Worm (Caenorhabditis elegans) whole organism, late embryonic: Measurements from ENCODE around the gene srlf-32.

ENCODE experiments used
- C38D4.7 ChIP-seq: fragments of 200-800 bp; sonication (Bioruptor generic); optimal IDR thresholded peaks from 2 replicates; lab custom pipeline; 2018; ENCODE audit warnings: mild to moderate bottlenecking, missing genetic modification characterization, moderate library complexity, missing compliant biosample characterization
- K09A11.1 ChIP-seq: sonication (generic microtip); optimal IDR thresholded peaks from 2 replicates; lab custom pipeline; 2017; ENCODE audit warnings: antibody characterized with exemption, mild to moderate bottlenecking, missing genetic modification characterization, missing compliant biosample characterization; ENCODE audit not compliant: insufficient read depth
- Y22D7AL.16 ChIP-seq: sonication (generic microtip); optimal IDR thresholded peaks from 2 replicates; lab custom pipeline; 2016; ENCODE audit warnings: missing genetic modification characterization, missing compliant biosample characterization
- ahr-1 ChIP-seq: sonication (generic microtip); optimal IDR thresholded peaks from 2 replicates; lab custom pipeline; 2016; ENCODE audit warnings: missing genetic modification characterization, missing compliant biosample characterization
- ceh-2 ChIP-seq: sonication (generic microtip); optimal IDR thresholded peaks from 2 replicates; lab custom pipeline; 2016; ENCODE audit warnings: missing genotype, missing genetic modification characterization, missing compliant biosample characterization
- ceh-22 ChIP-seq: sonication (generic microtip); optimal IDR thresholded peaks from 2 replicates; lab custom pipeline; 2017; ENCODE audit warnings: missing biosample characterization, missing genetic modification characterization
- ceh-24 ChIP-seq: sonication (generic microtip); optimal IDR thresholded peaks from 2 replicates; lab custom pipeline; 2016; ENCODE audit warnings: mild to moderate bottlenecking, missing genetic modification characterization, missing compliant biosample characterization
- ceh-31 ChIP-seq: sonication (generic microtip); optimal IDR thresholded peaks from 2 replicates; lab custom pipeline; 2016; ENCODE audit warnings: missing genetic modification characterization, missing compliant biosample characterization
- ceh-34 ChIP-seq: sonication (generic microtip); optimal IDR thresholded peaks from 2 replicates; lab custom pipeline; 2016; ENCODE audit warnings: mild to moderate bottlenecking, missing genetic modification characterization, missing compliant biosample characterization
- ceh-45 ChIP-seq: fragments of 200-800 bp; sonication (Bioruptor generic); IDR thresholded peaks from 2 replicates; pipeline ENCODE4 v1.3.6; 2022; ENCODE audit warnings: missing genetic modification reagents, missing genetic modification characterization, missing compliant biosample characterization
- ceh-6 ChIP-seq: fragments of 200-800 bp; sonication (Bioruptor generic); optimal IDR thresholded peaks from 2 replicates; lab custom pipeline; 2018; ENCODE audit warnings: mild to moderate bottlenecking, missing genetic modification characterization, missing compliant biosample characterization
- ceh-9 ChIP-seq: sonication (generic microtip); optimal IDR thresholded peaks from 2 replicates; lab custom pipeline; 2016; ENCODE audit warnings: mild to moderate bottlenecking, missing genetic modification characterization, inconsistent platforms, missing compliant biosample characterization
- dmd-4 ChIP-seq: sonication (generic microtip); optimal IDR thresholded peaks from 2 replicates; lab custom pipeline; 2016; ENCODE audit warnings: borderline replicate concordance, missing genetic modification characterization, missing compliant biosample characterization
- elt-2 ChIP-seq: sonication (generic microtip); optimal IDR thresholded peaks from 2 replicates; lab custom pipeline; 2016; ENCODE audit warnings: missing genetic modification reagents, missing genetic modification characterization, missing compliant biosample characterization
- ets-4 ChIP-seq: sonication (generic microtip); optimal IDR thresholded peaks from 2 replicates; lab custom pipeline; 2016; ENCODE audit warnings: missing genetic modification characterization, missing compliant biosample characterization
- gmeb-2 ChIP-seq: sonication (generic microtip); optimal IDR thresholded peaks from 2 replicates; lab custom pipeline; 2016; ENCODE audit warnings: missing genetic modification characterization, inconsistent platforms, missing compliant biosample characterization
- hlh-15 ChIP-seq: sonication (generic microtip); optimal IDR thresholded peaks from 2 replicates; lab custom pipeline; 2016; ENCODE audit warnings: missing genetic modification characterization, missing compliant biosample characterization
- hlh-8 ChIP-seq: sonication (generic microtip); optimal IDR thresholded peaks from 2 replicates; lab custom pipeline; 2016; ENCODE audit warnings: missing genotype, missing genetic modification characterization, missing compliant biosample characterization
- mec-3 ChIP-seq: sonication (generic microtip); optimal IDR thresholded peaks from 2 replicates; lab custom pipeline; 2016; ENCODE audit warnings: borderline replicate concordance, missing genetic modification characterization, missing compliant biosample characterization
- nhr-11 ChIP-seq: fragments of 150-350 bp; optimal IDR thresholded peaks from 2 replicates; lab custom pipeline; 2014; ENCODE audit warnings: missing biosample characterization, missing genetic modification characterization
- nhr-232 ChIP-seq: sonication (generic microtip); optimal IDR thresholded peaks from 2 replicates; lab custom pipeline; 2016; ENCODE audit warnings: missing genetic modification characterization, missing compliant biosample characterization
- npax-4 ChIP-seq: sonication (generic microtip); optimal IDR thresholded peaks from 2 replicates; lab custom pipeline; 2016; ENCODE audit warnings: missing genetic modification characterization, missing compliant biosample characterization
- odd-2 ChIP-seq: sonication (generic microtip); optimal IDR thresholded peaks from 2 replicates; lab custom pipeline; 2017; ENCODE audit warnings: antibody characterized with exemption, mild to moderate bottlenecking, missing genetic modification characterization, missing compliant biosample characterization
- pat-9 ChIP-seq: fragments of 200-800 bp; sonication (Bioruptor generic); optimal IDR thresholded peaks from 2 replicates; lab custom pipeline; 2018; ENCODE audit warnings: mild to moderate bottlenecking, missing genetic modification characterization, moderate library complexity, missing compliant biosample characterization
- pqm-1 ChIP-seq: sonication (generic microtip); optimal IDR thresholded peaks from 2 replicates; lab custom pipeline; 2016; ENCODE audit warnings: missing genetic modification characterization, missing compliant biosample characterization
- pros-1 ChIP-seq: fragments of 150-350 bp; optimal IDR thresholded peaks from 2 replicates; lab custom pipeline; 2014; ENCODE audit warnings: missing biosample characterization, missing genetic modification reagents, missing genetic modification characterization
- ref-2 ChIP-seq: sonication (generic microtip); optimal IDR thresholded peaks from 2 replicates; lab custom pipeline; 2016; ENCODE audit warnings: missing genetic modification characterization, missing compliant biosample characterization
- sox-2 ChIP-seq: fragments of 200-800 bp; sonication (Bioruptor generic); IDR thresholded peaks from 2 replicates; pipeline ENCODE4 v1.3.6; 2022; ENCODE audit warnings: missing genetic modification reagents, missing genetic modification characterization, missing compliant biosample characterization
- sox-4 ChIP-seq: sonication (generic microtip); optimal IDR thresholded peaks from 2 replicates; lab custom pipeline; 2017; ENCODE audit warnings: mild to moderate bottlenecking, missing genetic modification characterization, inconsistent platforms, missing compliant biosample characterization
- syd-9 ChIP-seq: sonication (generic microtip); optimal IDR thresholded peaks from 2 replicates; lab custom pipeline; 2016; ENCODE audit warnings: mild to moderate bottlenecking, missing genetic modification characterization, moderate library complexity, missing compliant biosample characterization
- tbx-2 ChIP-seq: sonication (generic microtip); optimal IDR thresholded peaks from 2 replicates; lab custom pipeline; 2016; ENCODE audit warnings: missing genetic modification characterization, missing compliant biosample characterization
- unc-86 ChIP-seq: sonication (generic microtip); optimal IDR thresholded peaks from 2 replicates; lab custom pipeline; 2016; ENCODE audit warnings: missing genetic modification characterization, missing compliant biosample characterization
- ztf-16 ChIP-seq: sonication (generic microtip); optimal IDR thresholded peaks from 2 replicates; lab custom pipeline; 2017; ENCODE audit warnings: missing genetic modification characterization, missing compliant biosample characterization

The srlf-32 gene

DNA sequence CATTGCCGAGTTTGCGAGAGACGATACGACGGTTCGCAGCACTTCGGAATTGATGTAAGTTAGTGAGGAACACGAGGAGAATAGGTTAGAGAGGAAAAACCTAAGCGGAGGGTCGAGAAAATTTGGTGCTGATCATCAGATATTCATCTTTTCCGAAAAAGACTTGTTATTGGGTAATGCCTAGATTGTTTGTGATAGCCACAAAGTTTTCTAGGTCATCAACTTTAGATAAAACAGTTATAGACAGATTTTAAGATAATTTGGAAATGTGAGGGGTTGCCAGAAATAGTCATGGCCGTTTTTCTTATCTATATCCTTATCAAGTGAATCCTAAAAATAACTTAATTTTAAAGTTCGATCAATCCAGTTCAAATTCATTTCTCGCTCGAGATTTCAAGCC lies 25.4 kb upstream of the srlf-32 start:
- no peak for TF ChIP-seq gmeb-2 (tag; lab: Kevin White, UChicago)
- TF ChIP-seq nhr-11 (tag; lab: Kevin White, UChicago): no peak
- TF ChIP-seq hlh-15 (tag; lab: Kevin White, UChicago): no peak
- TF ChIP-seq ceh-31: no peak
- TF ChIP-seq ahr-1: no peak
- TF ChIP-seq ceh-24 (tag; lab: Kevin White, UChicago): no peak
- TF ChIP-seq tbx-2 (tag; lab: Kevin White, UChicago): no peak
- TF ChIP-seq sox-4: no peak
- no peak for TF ChIP-seq npax-4 (tag; lab: Kevin White, UChicago)
- no peak for TF ChIP-seq dmd-4 (tag; lab: Kevin White, UChicago)
- TF ChIP-seq nhr-232 (tag; lab: Kevin White, UChicago): no peak
- TF ChIP-seq elt-2 (tag; lab: Kevin White, UChicago): no peak
- TF ChIP-seq ceh-9: no peak
- no peak for TF ChIP-seq Y22D7AL.16 (tag; lab: Kevin White, UChicago)
- TF ChIP-seq, all 69 proteins: peak for 0

DNA sequence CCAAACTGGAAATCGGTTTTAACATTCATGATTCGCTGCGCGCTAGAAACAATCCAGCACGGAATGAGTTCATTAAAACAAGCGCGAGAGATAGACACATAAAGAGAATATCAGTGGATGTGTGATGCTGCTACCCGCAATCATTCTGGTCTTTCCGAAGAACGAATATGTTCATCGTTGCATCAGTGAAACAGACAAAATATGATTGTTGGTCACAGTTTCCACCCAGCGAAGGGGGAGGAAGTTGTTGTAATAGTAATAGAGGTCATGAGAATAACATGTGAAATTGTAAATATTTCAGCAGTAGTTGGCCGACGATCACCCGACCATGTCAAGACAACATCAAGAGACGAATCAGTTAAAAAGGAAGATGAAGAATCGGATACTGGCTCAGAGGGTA lies 24.6 kb upstream of the srlf-32 start:
- TF ChIP-seq hlh-15 (tag; lab: Kevin White, UChicago) (no peak), elt-2 (tag; lab: Kevin White, UChicago) (no peak), sox-4 (no peak), nhr-11 (tag; lab: Kevin White, UChicago) (no peak), ceh-45 (GFP tag; lab: Robert Waterston, UW) (no peak), ref-2 (tag; lab: Kevin White, UChicago) (no peak), npax-4 (tag; lab: Kevin White, UChicago) (no peak), K09A11.1 (tag; lab: Kevin White, UChicago) (no peak), syd-9 (tag; lab: Kevin White, UChicago) (no peak), unc-86 (tag; lab: Kevin White, UChicago) (no peak), sox-2 (no peak), ceh-6 (GFP tag; lab: Kevin White, UChicago) (no peak), pqm-1 (tag; lab: Kevin White, UChicago) (no peak), ets-4 (tag; lab: Kevin White, UChicago) (no peak), mec-3 (tag; lab: Kevin White, UChicago) (no peak), odd-2 (tag; lab: Kevin White, UChicago) (no peak), hlh-8 (no peak), pros-1 (tag; lab: Kevin White, UChicago) (no peak)

DNA sequence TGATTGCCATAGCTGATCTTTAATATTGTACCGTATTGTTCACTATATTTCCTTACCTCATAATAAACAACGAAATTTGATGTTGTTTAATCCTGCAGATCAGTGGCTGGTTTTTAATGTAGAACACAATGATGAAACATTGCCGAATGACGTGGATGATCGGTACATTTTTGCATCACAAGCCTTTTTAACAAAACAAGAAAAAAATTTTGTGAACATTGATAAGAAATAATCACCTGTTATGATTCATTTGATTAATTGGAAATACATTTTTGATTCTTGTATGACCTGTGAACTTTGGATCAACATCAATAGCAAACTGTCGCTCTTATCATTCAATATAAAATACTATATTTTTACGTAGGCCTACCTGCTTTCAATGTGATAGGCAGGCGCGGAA lies 23.0 kb upstream of the srlf-32 start:
- no peak for TF ChIP-seq ets-4 (tag; lab: Kevin White, UChicago)
- no peak for TF ChIP-seq dmd-4 (tag; lab: Kevin White, UChicago)
- TF ChIP-seq pat-9: no peak
- no peak for TF ChIP-seq nhr-232 (tag; lab: Kevin White, UChicago)

DNA sequence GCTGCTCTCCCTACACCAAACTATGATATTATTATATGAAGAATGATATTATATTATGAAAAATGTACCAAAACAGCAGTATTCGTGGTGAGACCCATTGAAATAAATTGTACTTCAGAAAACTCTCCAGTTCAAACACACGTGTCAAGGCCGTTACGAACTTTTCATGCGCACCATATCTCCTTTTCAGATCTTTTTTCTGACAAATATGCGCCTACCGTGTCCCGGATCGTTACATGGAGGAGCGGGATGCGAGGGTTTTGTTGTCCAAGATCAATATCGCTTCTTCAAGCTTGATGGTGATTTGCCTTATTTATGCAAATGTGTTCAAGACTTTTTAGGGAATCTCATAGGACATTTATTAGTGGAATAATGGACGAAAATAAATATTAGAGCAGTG lies 22.1 kb upstream of the srlf-32 start:
- no peak for TF ChIP-seq ztf-16 (tag; lab: Kevin White, UChicago)
- TF ChIP-seq C38D4.7 (GFP tag; lab: Kevin White, UChicago): no peak
- TF ChIP-seq Y22D7AL.16 (tag; lab: Kevin White, UChicago): no peak
- no peak for TF ChIP-seq pat-9
- TF ChIP-seq pqm-1 (tag; lab: Kevin White, UChicago): no peak
- TF ChIP-seq, all 69 proteins: peak for 0

DNA sequence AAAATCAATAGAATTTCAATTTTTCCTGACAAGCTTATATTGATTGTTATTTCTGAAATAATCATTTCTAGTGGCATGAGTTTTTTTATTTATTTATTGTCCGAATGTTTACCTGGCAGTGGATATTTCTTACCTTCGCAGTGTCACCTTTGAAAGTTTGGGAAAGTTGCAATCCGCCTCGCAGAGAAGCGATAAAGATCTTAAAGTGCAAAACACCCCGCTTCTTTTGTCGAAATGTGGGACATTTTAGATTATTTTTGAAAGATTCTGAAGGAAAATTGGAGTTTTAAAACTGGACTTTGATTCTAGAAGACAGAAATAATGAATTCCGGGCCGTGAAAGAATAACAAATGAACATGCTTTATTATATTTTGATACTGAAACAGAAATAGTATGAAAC lies 17.1 kb upstream of the srlf-32 start:
- TF ChIP-seq ceh-6 (GFP tag; lab: Kevin White, UChicago) (no peak), K09A11.1 (tag; lab: Kevin White, UChicago) (no peak), ref-2 (tag; lab: Kevin White, UChicago) (no peak), ceh-22 (tag; lab: Kevin White, UChicago) (no peak), ceh-34 (tag; lab: Kevin White, UChicago) (no peak), ceh-2 (no peak)
